Fruit fly (Drosophila melanogaster): Measurements from ENCODE around the gene CG11529.

Gene CG11529

DNA sequence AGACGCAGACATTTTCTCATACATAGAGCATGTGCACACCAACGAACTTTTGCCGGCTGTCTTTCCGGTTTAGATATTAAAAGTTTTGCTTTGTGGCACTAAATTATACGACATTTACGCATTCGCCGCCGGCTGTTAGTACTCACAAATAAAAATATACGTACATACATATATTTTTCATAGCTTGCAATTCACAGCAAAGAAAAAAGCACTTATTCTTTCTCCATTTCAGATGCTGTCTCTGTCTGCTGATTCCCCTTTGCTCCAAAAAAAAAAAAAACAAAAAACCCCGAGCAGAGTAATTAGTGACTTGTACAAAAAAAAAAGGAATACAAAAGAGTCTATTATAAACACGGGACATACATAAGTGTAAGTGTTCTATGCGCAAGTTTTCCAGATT lies 20.3 kb upstream of the CG11529 start, which contains the start of gene CAH2:
Gene CAH2, plus strand, starts transcription at position 301 of the 400 bp plus-strand sequence.
- TF ChIP-seq Snoo (tag; optimal IDR thresholded peaks at IDR 0.05) (no peak), CG9948 (tag; optimal IDR thresholded peaks at IDR 0.05) (no peak), EcR (GFP tag; optimal IDR thresholded peaks at IDR 0.05) (no peak), rn (GFP tag; IDR thresholded peaks at IDR 0.05) (no peak), CG4496 (GFP tag; IDR thresholded peaks at IDR 0.05) (no peak), Pif1A (GFP tag; optimal IDR thresholded peaks at IDR 0.05) (no peak), CG17806 (tag; optimal IDR thresholded peaks at IDR 0.05) (no peak), CG8159 (tag; optimal IDR thresholded peaks at IDR 0.05) (no peak), CG32121 (GFP tag; IDR thresholded peaks at IDR 0.05) (no peak), CG15710 (tag; optimal IDR thresholded peaks at IDR 0.05) (no peak), Pif1B (GFP tag; optimal IDR thresholded peaks at IDR 0.05) (no peak), Ets98B (GFP tag; IDR thresholded peaks at IDR 0.05) (no peak), fd96Ca (GFP tag; IDR thresholded peaks at IDR 0.05) (no peak), CG12605 (GFP tag; IDR thresholded peaks at IDR 0.05) (no peak), D1 (tag; optimal IDR thresholded peaks at IDR 0.05) (no peak)

DNA sequence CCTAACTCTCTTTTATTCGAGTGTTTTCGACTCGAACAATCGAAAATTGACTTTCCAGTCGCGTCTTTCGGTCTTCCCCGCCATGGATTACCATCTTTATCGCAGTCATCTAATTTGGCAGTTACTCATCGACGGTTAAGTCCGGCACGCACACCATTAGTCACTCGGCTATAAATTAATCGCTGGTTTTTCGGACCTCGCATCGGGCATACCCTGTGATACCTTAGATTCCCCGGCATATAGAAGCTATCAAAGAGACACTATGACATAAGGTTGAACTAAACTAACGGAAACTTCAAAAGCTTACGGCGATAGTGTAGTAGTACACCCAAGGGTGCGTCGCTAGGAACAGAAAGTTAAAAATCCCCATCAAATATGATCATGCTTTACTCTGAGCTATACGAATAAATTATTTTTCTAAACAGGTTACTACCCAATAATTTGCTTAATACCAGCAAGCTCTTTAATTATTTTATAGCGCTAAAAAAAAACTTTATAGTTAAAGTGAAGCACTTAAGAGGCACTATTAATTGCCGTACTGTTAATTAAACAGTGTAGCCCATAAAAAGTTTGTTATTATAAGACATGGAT lies 18.6 kb upstream of the CG11529 start:
- TF ChIP-seq EcR (GFP tag; optimal IDR thresholded peaks at IDR 0.05) (no peak), Pif1B (GFP tag; optimal IDR thresholded peaks at IDR 0.05) (no peak), Pif1A (GFP tag; optimal IDR thresholded peaks at IDR 0.05) (no peak), CG15710 (tag; optimal IDR thresholded peaks at IDR 0.05) (no peak), CG8301 (tag; optimal IDR thresholded peaks at IDR 0.05) (no peak), CG14655 (GFP tag; optimal IDR thresholded peaks at IDR 0.05) (no peak), CG12605 (GFP tag; IDR thresholded peaks at IDR 0.05) (no peak), CG34367 (tag; optimal IDR thresholded peaks at IDR 0.05) (no peak), CG9948 (tag; optimal IDR thresholded peaks at IDR 0.05) (no peak)

DNA sequence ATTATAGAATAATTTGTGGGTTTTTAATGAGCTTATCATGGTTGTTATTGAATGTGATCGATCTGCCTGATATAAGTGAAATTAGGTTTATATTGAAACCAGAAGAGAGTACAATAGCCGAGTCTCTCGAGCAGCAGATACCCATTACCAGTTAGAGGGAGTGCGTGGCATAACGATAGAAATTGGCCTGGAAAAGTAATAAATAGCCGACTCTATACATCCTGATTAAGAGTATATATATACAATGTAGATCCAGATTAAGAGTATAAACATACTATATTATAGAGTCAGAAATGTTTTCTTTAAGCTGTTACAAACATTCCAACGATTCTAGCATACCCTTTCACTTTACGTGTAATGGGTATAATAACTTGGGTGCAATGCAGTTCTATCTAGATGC lies 13.6 kb upstream of the CG11529 start:
- TF ChIP-seq Snoo (tag; optimal IDR thresholded peaks at IDR 0.05) (no peak), CG4496 (GFP tag; IDR thresholded peaks at IDR 0.05) (no peak), CG8301 (tag; optimal IDR thresholded peaks at IDR 0.05) (no peak), CG34367 (tag; optimal IDR thresholded peaks at IDR 0.05) (no peak), Pif1B (GFP tag; optimal IDR thresholded peaks at IDR 0.05) (no peak), CG32121 (GFP tag; IDR thresholded peaks at IDR 0.05) (no peak), D1 (tag; optimal IDR thresholded peaks at IDR 0.05) (no peak), fd96Ca (GFP tag; IDR thresholded peaks at IDR 0.05) (no peak), CG17806 (tag; optimal IDR thresholded peaks at IDR 0.05) (no peak), CG9948 (tag; optimal IDR thresholded peaks at IDR 0.05) (no peak), CG15710 (tag; optimal IDR thresholded peaks at IDR 0.05) (no peak), Ets98B (GFP tag; IDR thresholded peaks at IDR 0.05) (no peak), CG8159 (tag; optimal IDR thresholded peaks at IDR 0.05) (no peak), Pif1A (GFP tag; optimal IDR thresholded peaks at IDR 0.05) (no peak), CG13204 (GFP tag; optimal IDR thresholded peaks at IDR 0.05) (no peak), gl (tag; optimal IDR thresholded peaks at IDR 0.05) (no peak)

DNA sequence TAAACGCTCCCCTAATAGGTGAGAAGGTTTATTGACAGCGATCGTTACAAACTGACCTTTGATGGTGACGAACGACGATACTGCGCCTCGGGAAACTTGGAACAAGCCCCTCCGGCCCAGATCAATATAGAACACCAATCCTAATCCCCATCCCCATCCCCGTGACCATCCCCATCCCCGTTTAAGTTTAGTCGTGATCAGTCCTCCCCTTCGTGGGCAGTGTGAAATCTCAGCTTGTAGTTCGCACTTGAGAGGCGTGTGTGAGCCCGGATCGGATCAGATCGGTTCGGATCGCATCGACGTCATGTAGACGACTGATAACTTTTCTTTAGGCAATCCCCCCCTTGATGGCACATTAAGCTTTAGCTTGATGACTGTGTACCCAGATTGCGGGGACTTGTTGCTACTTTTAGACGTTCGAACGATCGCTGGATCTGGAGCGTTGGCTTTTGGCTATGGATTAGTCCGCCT lies 13.0 kb upstream of the CG11529 start, which contains the start of gene Miox:
Gene Miox, plus strand, starts transcription at position 421 of the 471 bp plus-strand sequence.
- TF ChIP-seq CG9948 (tag; optimal IDR thresholded peaks at IDR 0.05) (no peak), D1 (tag; optimal IDR thresholded peaks at IDR 0.05) (no peak), CG8301 (tag; optimal IDR thresholded peaks at IDR 0.05) (no peak), fd96Ca (GFP tag; IDR thresholded peaks at IDR 0.05) (no peak), CG4496 (GFP tag; IDR thresholded peaks at IDR 0.05) (no peak), CG14655 (GFP tag; optimal IDR thresholded peaks at IDR 0.05) (no peak), CG17806 (tag; optimal IDR thresholded peaks at IDR 0.05) (no peak), CG34367 (tag; optimal IDR thresholded peaks at IDR 0.05) (no peak), CG15710 (tag; optimal IDR thresholded peaks at IDR 0.05) (no peak), CG10348 (GFP tag; IDR thresholded peaks at IDR 0.05) (no peak), Snoo (tag; optimal IDR thresholded peaks at IDR 0.05) (no peak), Pif1B (GFP tag; optimal IDR thresholded peaks at IDR 0.05) (no peak), Pif1A (GFP tag; optimal IDR thresholded peaks at IDR 0.05) (no peak), rn (GFP tag; IDR thresholded peaks at IDR 0.05) (no peak), EcR (GFP tag; optimal IDR thresholded peaks at IDR 0.05) (no peak), Ets98B (GFP tag; IDR thresholded peaks at IDR 0.05) (no peak), CG12605 (GFP tag; IDR thresholded peaks at IDR 0.05) (no peak), CG8159 (tag; optimal IDR thresholded peaks at IDR 0.05) (no peak), CG13204 (GFP tag; optimal IDR thresholded peaks at IDR 0.05) (no peak), CG32121 (GFP tag; IDR thresholded peaks at IDR 0.05) (no peak)

DNA sequence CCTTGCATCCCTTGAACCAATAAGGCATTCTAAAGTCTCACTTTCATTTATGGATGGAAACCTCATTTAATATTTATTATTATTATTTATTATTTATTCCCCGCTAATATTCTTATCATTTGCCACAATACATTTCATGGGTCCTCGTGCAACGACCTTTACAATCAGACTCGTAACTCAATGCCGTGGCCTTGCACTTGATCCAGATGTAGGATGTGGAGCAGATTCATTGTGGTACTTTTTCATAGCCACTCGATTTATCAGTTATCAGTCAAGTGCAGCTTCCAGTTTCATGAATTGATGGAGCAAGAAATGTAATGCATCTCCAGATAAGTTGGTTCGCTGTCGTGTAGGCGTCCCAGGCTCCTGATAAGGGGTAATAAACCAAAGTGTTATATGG lies 12.3 kb upstream of the CG11529 start:
- TF ChIP-seq Ets98B (GFP tag; IDR thresholded peaks at IDR 0.05) (no peak), CG15710 (tag; optimal IDR thresholded peaks at IDR 0.05) (no peak), CG10348 (GFP tag; IDR thresholded peaks at IDR 0.05) (no peak), CG13204 (GFP tag; optimal IDR thresholded peaks at IDR 0.05) (no peak), CG14655 (GFP tag; optimal IDR thresholded peaks at IDR 0.05) (no peak), Pif1B (GFP tag; optimal IDR thresholded peaks at IDR 0.05) (no peak), fd96Ca (GFP tag; IDR thresholded peaks at IDR 0.05) (no peak), Snoo (tag; optimal IDR thresholded peaks at IDR 0.05) (no peak), D1 (tag; optimal IDR thresholded peaks at IDR 0.05) (no peak), CG4496 (GFP tag; IDR thresholded peaks at IDR 0.05) (no peak), CG17806 (tag; optimal IDR thresholded peaks at IDR 0.05) (no peak), CG34367 (tag; optimal IDR thresholded peaks at IDR 0.05) (no peak), EcR (GFP tag; optimal IDR thresholded peaks at IDR 0.05) (no peak)

DNA sequence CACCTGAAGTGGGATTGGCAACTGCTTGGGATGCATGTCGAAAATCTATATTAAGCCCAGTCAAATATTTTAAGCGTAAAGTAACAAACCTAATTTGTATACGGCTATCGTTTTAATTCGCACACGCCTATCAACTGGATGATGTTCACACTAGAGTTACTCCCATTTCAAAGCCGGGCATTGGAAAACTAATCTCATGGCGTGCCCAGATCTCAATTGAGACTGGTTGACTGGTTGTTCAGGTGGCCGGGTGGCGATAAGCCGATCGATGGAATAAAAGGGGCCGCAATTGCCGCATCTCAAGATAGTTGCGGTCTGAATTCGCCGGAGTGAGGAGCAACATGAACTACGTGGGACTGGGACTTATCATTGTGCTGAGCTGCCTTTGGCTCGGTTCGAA lies 9.1 kb upstream of the CG11529 start, which contains the start of gene Est-6:
Gene Est-6, plus strand, starts transcription at position 301 of the 400 bp plus-strand sequence.
- TF ChIP-seq gl (tag; optimal IDR thresholded peaks at IDR 0.05) (no peak), CG8301 (tag; optimal IDR thresholded peaks at IDR 0.05) (no peak), CG14655 (GFP tag; optimal IDR thresholded peaks at IDR 0.05) (no peak), CG12605 (GFP tag; IDR thresholded peaks at IDR 0.05) (no peak), CG9948 (tag; optimal IDR thresholded peaks at IDR 0.05) (no peak), CG34367 (tag; optimal IDR thresholded peaks at IDR 0.05) (no peak), CG32121 (GFP tag; IDR thresholded peaks at IDR 0.05) (no peak), Snoo (tag; optimal IDR thresholded peaks at IDR 0.05) (no peak), CG4496 (GFP tag; IDR thresholded peaks at IDR 0.05) (no peak), CG10348 (GFP tag; IDR thresholded peaks at IDR 0.05) (no peak), CG8159 (tag; optimal IDR thresholded peaks at IDR 0.05) (no peak), D1 (tag; optimal IDR thresholded peaks at IDR 0.05) (no peak), CG13204 (GFP tag; optimal IDR thresholded peaks at IDR 0.05) (no peak), rn (GFP tag; IDR thresholded peaks at IDR 0.05) (no peak)
